Fruit fly (Drosophila melanogaster): Measurements from ENCODE around the gene CG10479.

Gene CG10479

dm6 chr3L:5976121-5976906, 507 bp upstream of the CG10479 start (continued):
- TF ChIP-seq pum (GFP tag; optimal IDR thresholded peaks at IDR 0.05) = peak; percentile 97
- TF ChIP-seq CG3407 (GFP tag; optimal IDR thresholded peaks at IDR 0.05) = peak; percentile 97
- TF ChIP-seq CG11560 (tag; IDR thresholded peaks at IDR 0.05) = peak; percentile 84
- peak; percentile 94 for TF ChIP-seq Hsf (GFP tag; optimal IDR thresholded peaks at IDR 0.05)
- TF ChIP-seq HHEX (GFP tag; optimal IDR thresholded peaks at IDR 0.05) = peak; percentile 92
- peak; percentile 90 for TF ChIP-seq CG12942 (GFP tag; optimal IDR thresholded peaks at IDR 0.05)
- peak; percentile 94 for TF ChIP-seq CG6254 (GFP tag; optimal IDR thresholded peaks at IDR 0.05)
- peak; percentile 89 for TF ChIP-seq CG33213 (GFP tag; optimal IDR thresholded peaks at IDR 0.05)
- TF ChIP-seq row (GFP tag; IDR thresholded peaks at IDR 0.05) = peak; percentile 99
- peak; percentile 86 for TF ChIP-seq Ravus (GFP tag; IDR thresholded peaks at IDR 0.05)
- peak; percentile 55; the same call in 1 of the 2 replicates for TF ChIP-seq MBD-R2 (GFP tag; IDR thresholded peaks at IDR 0.05)
- TF ChIP-seq Xbp1 (GFP tag; optimal IDR thresholded peaks at IDR 0.05) = peak; percentile 95
- peak; percentile 98 for TF ChIP-seq CG10979 (tag; optimal IDR thresholded peaks at IDR 0.05)
- TF ChIP-seq chn (GFP tag; optimal IDR thresholded peaks at IDR 0.05) = peak; percentile 93
- peak; percentile 96 for TF ChIP-seq dmrt99B (tag; optimal IDR thresholded peaks at IDR 0.05)
- peak; percentile 81 for TF ChIP-seq Bdp1 (GFP tag; optimal IDR thresholded peaks at IDR 0.05)
- peak; percentile 86 for TF ChIP-seq sqz (GFP tag; optimal IDR thresholded peaks at IDR 0.05)
- TF ChIP-seq CG34376 (GFP tag; optimal IDR thresholded peaks at IDR 0.05) = no peak
- no peak for TF ChIP-seq CG16813 (GFP tag; IDR thresholded peaks at IDR 0.05; ENCODE audit: partially characterized antibody)
- TF ChIP-seq kah (GFP tag; optimal IDR thresholded peaks at IDR 0.05) = peak; percentile 70
- peak; percentile 97 for TF ChIP-seq peb (GFP tag; IDR thresholded peaks at IDR 0.05)
- peak; percentile 96 for TF ChIP-seq Aef1 (GFP tag; IDR thresholded peaks at IDR 0.05)
- peak; percentile 95 for TF ChIP-seq sob (GFP tag; IDR thresholded peaks at IDR 0.05)
- peak; percentile 78 for TF ChIP-seq toy (GFP tag; IDR thresholded peaks at IDR 0.05)
- no peak for TF ChIP-seq Sin3A (optimal IDR thresholded peaks at IDR 0.05)
- TF ChIP-seq CG6854 (GFP tag; optimal IDR thresholded peaks at IDR 0.05) = peak; percentile 73
- peak; percentile 96 for TF ChIP-seq Med (GFP tag)
- peak; percentile 92 for TF ChIP-seq CG32767 (GFP tag; IDR thresholded peaks at IDR 0.05)
- no peak for TF ChIP-seq Opbp (GFP tag; IDR thresholded peaks at IDR 0.05; ENCODE audit: partially characterized antibody)
- TF ChIP-seq rib (GFP tag; IDR thresholded peaks at IDR 0.05) = peak; percentile 59; the same call in 1 of the 2 replicates
- TF ChIP-seq CG14860 (GFP tag; IDR thresholded peaks at IDR 0.05; ENCODE audit: partially characterized antibody) = no peak
- no peak for TF ChIP-seq inv (GFP tag; IDR thresholded peaks at IDR 0.05; ENCODE audit: partially characterized antibody)
- TF ChIP-seq tio (GFP tag; optimal IDR thresholded peaks at IDR 0.05) = peak; percentile 94
- TF ChIP-seq Dad (GFP tag; optimal IDR thresholded peaks at IDR 0.05) = peak; percentile 90
- TF ChIP-seq CG4730 (GFP tag; IDR thresholded peaks at IDR 0.05) = peak; percentile 95
- peak; percentile 95 for TF ChIP-seq CG16863 (GFP tag; optimal IDR thresholded peaks at IDR 0.05)
- peak; percentile 62 for TF ChIP-seq Hand (GFP tag; optimal IDR thresholded peaks at IDR 0.05)
- no peak for TF ChIP-seq CG2129 (GFP tag; IDR thresholded peaks at IDR 0.05; ENCODE audit: partially characterized antibody)
- peak; percentile 78 for TF ChIP-seq CG2120 (GFP tag; optimal IDR thresholded peaks at IDR 0.05)
- peak; percentile 58 for TF ChIP-seq Sry-δ (GFP tag; optimal IDR thresholded peaks at IDR 0.05)
- TF ChIP-seq trh (GFP tag; optimal IDR thresholded peaks at IDR 0.05) = peak; percentile 87
- TF ChIP-seq Side (GFP tag; optimal IDR thresholded peaks at IDR 0.05) = peak; percentile 91
- TF ChIP-seq lbe (GFP tag; optimal IDR thresholded peaks at IDR 0.05) = no peak
- TF ChIP-seq ap (GFP tag; IDR thresholded peaks at IDR 0.05) = peak; percentile 96
- TF ChIP-seq HLH54F (GFP tag; optimal IDR thresholded peaks at IDR 0.05) = peak; percentile 65
- TF ChIP-seq CG6654 (GFP tag; optimal IDR thresholded peaks at IDR 0.05) = peak; percentile 78
- peak; percentile 92 for TF ChIP-seq D (optimal IDR thresholded peaks at IDR 0.05)
- TF ChIP-seq D (GFP tag; optimal IDR thresholded peaks at IDR 0.05) = peak; percentile 98
- peak; percentile 95 for TF ChIP-seq CG10654 (GFP tag; optimal IDR thresholded peaks at IDR 0.05)
- peak; percentile 95 for TF ChIP-seq bcd (GFP tag; optimal IDR thresholded peaks at IDR 0.05)

All from whole organism, embryonic.